Worm (Caenorhabditis elegans) whole organism, L1 larva: ENCODE data around the gene gcy-7.

Experiments
- C16A3.4 ChIP-seq: fragments of 150-350 bp; optimal IDR thresholded peaks from 2 replicates; lab custom pipeline; 2014; ENCODE audit warnings: missing biosample characterization, missing genetic modification characterization
- alr-1 ChIP-seq: fragments of 200-800 bp; sonication (Bioruptor generic); optimal IDR thresholded peaks from 2 replicates; lab custom pipeline; 2018; ENCODE audit warnings: borderline replicate concordance, mild to moderate bottlenecking, missing genetic modification characterization, missing compliant biosample characterization
- aly-2 ChIP-seq: fragments of 150-350 bp; optimal IDR thresholded peaks from 2 replicates; lab custom pipeline; 2014; ENCODE audit warnings: missing biosample characterization, missing genetic modification characterization
- ceh-88 ChIP-seq: fragments of 200-800 bp; sonication (Bioruptor generic); IDR thresholded peaks from 2 replicates; pipeline ENCODE4 v1.3.6; 2022; ENCODE audit warnings: missing genetic modification characterization, missing compliant biosample characterization
- ceh-90 ChIP-seq: sonication (generic microtip); optimal IDR thresholded peaks from 2 replicates; lab custom pipeline; 2016; ENCODE audit warnings: missing genetic modification characterization, missing compliant biosample characterization
- dpl-1 ChIP-seq, 3 experiments: fragments of 150-350 bp in 2 of 3; sonication (generic microtip) in 1 of 3; optimal IDR thresholded peaks; 2 replicates each; lab custom pipeline; 2014 to 2017; ENCODE audit warnings: missing biosample characterization in 3 of 3, missing genetic modification characterization in 3 of 3, missing genetic modification reagents in 3 of 3
- egl-13 ChIP-seq: sonication (generic microtip); optimal IDR thresholded peaks from 2 replicates; lab custom pipeline; 2016; ENCODE audit warnings: missing genotype, missing genetic modification reagents, missing genetic modification characterization, missing compliant biosample characterization
- egl-27 ChIP-seq, 2 experiments: fragments of 150-350 bp in 1 of 2; sonication (generic microtip); optimal IDR thresholded peaks; 3 replicates each; lab custom pipeline; 2017 to 2018; ENCODE audit warnings: missing biosample characterization in 2 of 2, missing genetic modification characterization in 2 of 2, missing genetic modification reagents in 2 of 2
- elt-2 ChIP-seq: sonication (generic microtip); optimal IDR thresholded peaks from 2 replicates; lab custom pipeline; 2016; ENCODE audit warnings: missing genetic modification characterization, mild to moderate bottlenecking, inconsistent platforms, missing compliant biosample characterization, missing genetic modification reagents
- elt-3 ChIP-seq, 6 experiments: fragments of 150-350 bp in 1 of 6; sonication (generic microtip); optimal IDR thresholded peaks; 2 replicates each; lab custom pipeline; 2017 to 2018; ENCODE audit warnings: missing biosample characterization in 6 of 6, missing genetic modification characterization in 6 of 6, inconsistent platforms in 1 of 6
- fkh-10 ChIP-seq: sonication (generic microtip); optimal IDR thresholded peaks from 2 replicates; lab custom pipeline; 2017; ENCODE audit warnings: missing biosample characterization, missing genetic modification reagents, missing genetic modification characterization
- fkh-4 ChIP-seq: sonication (generic microtip); optimal IDR thresholded peaks from 2 replicates; lab custom pipeline; 2016; ENCODE audit warnings: missing compliant biosample characterization, missing genetic modification characterization, borderline replicate concordance
- hlh-4 ChIP-seq: sonication (generic microtip); optimal IDR thresholded peaks from 2 replicates; lab custom pipeline; 2016; ENCODE audit warnings: mild to moderate bottlenecking, missing genetic modification characterization, missing compliant biosample characterization
- jun-1 ChIP-seq: fragments of 150-350 bp; optimal IDR thresholded peaks from 2 replicates; lab custom pipeline; 2014; ENCODE audit warnings: missing biosample characterization, missing genetic modification reagents, missing genetic modification characterization
- lin-15B ChIP-seq: fragments of 150-350 bp; sonication (generic microtip); optimal IDR thresholded peaks from 3 replicates; lab custom pipeline; 2014; ENCODE audit warnings: missing biosample characterization, missing genetic modification characterization
- lir-3 ChIP-seq: sonication (generic microtip); optimal IDR thresholded peaks from 2 replicates; lab custom pipeline; 2016; ENCODE audit warnings: mild to moderate bottlenecking, missing genetic modification characterization, moderate library complexity, missing compliant biosample characterization; ENCODE audit not compliant: poor library complexity
- mab-9 ChIP-seq: fragments of 200-800 bp; sonication (Bioruptor generic); IDR thresholded peaks from 2 replicates; pipeline ENCODE4 v1.3.6; 2022; ENCODE audit warnings: missing genetic modification reagents, missing genetic modification characterization, missing compliant biosample characterization
- mep-1 ChIP-seq: fragments of 150-350 bp; optimal IDR thresholded peaks from 2 replicates; lab custom pipeline; 2014; ENCODE audit warnings: missing biosample characterization, missing genetic modification characterization
- nhr-19 ChIP-seq: fragments of 200-800 bp; sonication (Bioruptor generic); conservative IDR thresholded peaks from 2 replicates; pipeline ENCODE4 v1.3.6; 2022; ENCODE audit warnings: missing genetic modification characterization, missing compliant biosample characterization
- nhr-237 ChIP-seq: fragments of 150-350 bp; optimal IDR thresholded peaks from 2 replicates; lab custom pipeline; 2014; ENCODE audit warnings: missing biosample characterization, missing genetic modification characterization
- nhr-28 ChIP-seq: fragments of 150-350 bp; optimal IDR thresholded peaks from 2 replicates; lab custom pipeline; 2014; ENCODE audit warnings: missing biosample characterization, missing genetic modification characterization
- nhr-84 ChIP-seq: sonication (generic microtip); optimal IDR thresholded peaks from 2 replicates; lab custom pipeline; 2017; ENCODE audit warnings: missing biosample characterization, missing genetic modification characterization
- nhr-85 ChIP-seq: sonication (generic microtip); peaks from one replicate; lab custom pipeline; 2016; ENCODE audit warnings: missing genetic modification characterization, inconsistent platforms, missing compliant biosample characterization
- snpc-4 ChIP-seq: fragments of 150-350 bp; optimal IDR thresholded peaks from 2 replicates; lab custom pipeline; 2014; ENCODE audit warnings: missing biosample characterization, missing genetic modification characterization
- snu-23 ChIP-seq: sonication (generic microtip); optimal IDR thresholded peaks from 2 replicates; lab custom pipeline; 2016; ENCODE audit warnings: missing genetic modification characterization, missing compliant biosample characterization
- sox-4 ChIP-seq: sonication (generic microtip); optimal IDR thresholded peaks from 2 replicates; lab custom pipeline; 2016; ENCODE audit warnings: missing genetic modification characterization, missing compliant biosample characterization
- sptf-1 ChIP-seq: fragments of 150-350 bp; optimal IDR thresholded peaks from 2 replicates; lab custom pipeline; 2014; ENCODE audit warnings: missing biosample characterization, missing genetic modification characterization
- sup-37 ChIP-seq: fragments of 200-800 bp; sonication (Bioruptor generic); optimal IDR thresholded peaks from 2 replicates; lab custom pipeline; 2018; ENCODE audit warnings: mild to moderate bottlenecking, missing genetic modification characterization, missing compliant biosample characterization
- swsn-7 ChIP-seq: sonication (generic microtip); optimal IDR thresholded peaks from 2 replicates; lab custom pipeline; 2016; ENCODE audit warnings: missing genetic modification characterization, missing compliant biosample characterization
- tbx-2 ChIP-seq: sonication (generic microtip); optimal IDR thresholded peaks from 2 replicates; lab custom pipeline; 2016; ENCODE audit warnings: missing genetic modification characterization, missing compliant biosample characterization
- tlp-1 ChIP-seq: fragments of 150-350 bp; optimal IDR thresholded peaks from 2 replicates; lab custom pipeline; 2014; ENCODE audit warnings: missing biosample characterization, missing genetic modification characterization
- unc-130 ChIP-seq: fragments of 150-350 bp; optimal IDR thresholded peaks from 2 replicates; lab custom pipeline; 2017; ENCODE audit warnings: missing biosample characterization, missing genetic modification characterization, inconsistent platforms
- unc-30 ChIP-seq: sonication (generic microtip); optimal IDR thresholded peaks from 2 replicates; lab custom pipeline; 2017; ENCODE audit warnings: missing biosample characterization, missing genetic modification characterization
- unc-98 ChIP-seq: fragments of 200-800 bp; sonication (Bioruptor generic); IDR thresholded peaks from 2 replicates; pipeline ENCODE4 v1.3.6; 2022; ENCODE audit warnings: missing genetic modification characterization, missing compliant biosample characterization
- zag-1 ChIP-seq: fragments of 150-350 bp; optimal IDR thresholded peaks from 2 replicates; lab custom pipeline; 2014; ENCODE audit warnings: missing biosample characterization, missing genetic modification characterization
- ztf-11 ChIP-seq, 2 experiments: sonication (generic microtip); optimal IDR thresholded peaks; 2 replicates each; lab custom pipeline; 2016 to 2017; ENCODE audit warnings: missing genetic modification characterization in 2 of 2, missing biosample characterization in 1 of 2, missing compliant biosample characterization in 1 of 2

Gene gcy-7

DNA sequence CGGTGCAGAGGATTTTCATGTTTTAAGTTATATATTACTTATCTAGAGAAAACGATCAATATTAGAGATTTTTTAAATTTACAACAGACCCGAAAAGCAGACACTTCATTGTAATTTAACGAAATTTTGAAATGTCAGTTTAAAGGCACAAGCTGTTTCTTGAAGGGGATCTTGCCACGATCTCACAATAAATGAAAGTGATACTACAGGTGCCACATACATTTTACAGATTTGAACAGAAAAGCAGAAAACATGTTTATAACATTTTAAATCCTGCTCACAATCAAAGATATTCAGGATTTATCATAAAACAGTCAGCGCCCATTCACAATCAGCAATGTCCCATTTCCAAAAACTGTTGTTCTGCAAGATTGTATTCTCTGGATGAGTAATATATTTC is 37.2 kb upstream of the gcy-7 start:
- TF ChIP-seq hlh-4 (tag; lab: Kevin White, UChicago) (no peak), sox-4 (no peak), lir-3 (tag; lab: Kevin White, UChicago) (no peak), egl-27 (tag; optimal IDR thresholded peaks at IDR 0.05; lab: Kevin White, UChicago) (no peak), aly-2 (tag; lab: Kevin White, UChicago) (no peak), nhr-19 (GFP tag; lab: Robert Waterston, UW) (no peak), snpc-4 (no peak), C16A3.4 (tag; lab: Kevin White, UChicago) (no peak), tlp-1 (tag; lab: Kevin White, UChicago) (no peak)
- TF ChIP-seq, all 84 proteins: peak for 0

ce11 chrV:8351371-8351770 is 35.8 kb upstream of the gcy-7 start, which contains the start of gene srsx-22:
Gene srsx-22, plus strand, starts transcription at chrV:8351671.
- TF ChIP-seq jun-1 (no peak), nhr-237 (tag; lab: Kevin White, UChicago) (no peak), alr-1 (tag; lab: Kevin White, UChicago) (no peak), dpl-1 (GFP tag; optimal IDR thresholded peaks at IDR 0.05; lab: Kevin White, UChicago) (no peak), mep-1 (tag; lab: Kevin White, UChicago) (no peak), fkh-10 (no peak), unc-30 (tag; lab: Kevin White, UChicago) (no peak), unc-98 (GFP tag; lab: Robert Waterston, UW) (no peak), elt-3 (tag; optimal IDR thresholded peaks at IDR 0.05; lab: Kevin White, UChicago) (no peak), nhr-84 (tag; lab: Kevin White, UChicago) (no peak), sptf-1 (tag; lab: Kevin White, UChicago) (no peak), egl-27 (tag; optimal IDR thresholded peaks at IDR 0.05; lab: Kevin White, UChicago) (no peak), sup-37 (GFP tag; lab: Kevin White, UChicago) (no peak), ztf-11 (tag; optimal IDR thresholded peaks at IDR 0.05; lab: Kevin White, UChicago) (no peak), elt-2 (tag; lab: Kevin White, UChicago) (no peak), snu-23 (GFP tag; lab: Kevin White, UChicago) (no peak), unc-130 (tag; lab: Kevin White, UChicago) (no peak), ceh-90 (tag; lab: Kevin White, UChicago) (no peak)

- no peak for TF ChIP-seq mab-9 (GFP tag; lab: Robert Waterston, UW)
- TF ChIP-seq lin-15B (tag; lab: Kevin White, UChicago): no peak
- TF ChIP-seq swsn-7 (tag; lab: Kevin White, UChicago): no peak
- TF ChIP-seq nhr-19 (GFP tag; lab: Robert Waterston, UW): no peak
- TF ChIP-seq ceh-88: no peak
- no peak for TF ChIP-seq sptf-1 (tag; lab: Kevin White, UChicago)
- TF ChIP-seq nhr-84 (tag; lab: Kevin White, UChicago): no peak
- TF ChIP-seq nhr-28 (tag; lab: Kevin White, UChicago): no peak
- no peak for TF ChIP-seq egl-13 (tag; lab: Kevin White, UChicago)
- TF ChIP-seq tbx-2 (tag; lab: Kevin White, UChicago): no peak
- TF ChIP-seq zag-1: no peak
- no peak for TF ChIP-seq hlh-4 (tag; lab: Kevin White, UChicago)
These were observed 31.5 kb upstream of the gcy-7 start, which contains the start of gene mom-2 for ce11 chrV:8355435-8356212. Gene mom-2, plus strand, starts transcription at chrV:8355988.

- TF ChIP-seq fkh-4 (tag; lab: Kevin White, UChicago) (no peak), nhr-85 (tag; lab: Kevin White, UChicago) (no peak), nhr-84 (tag; lab: Kevin White, UChicago) (no peak), snpc-4 (no peak)
These were observed 29.4 kb upstream of the gcy-7 start for ce11 chrV:8357756-8358155.
